Fruit fly (Drosophila melanogaster) whole organism, embryonic: ENCODE results near the gene papi.

Source experiments
- Asciz ChIP-seq: fragments of 200-800 bp; sonication (Bioruptor generic); optimal IDR thresholded peaks from 2 replicates; lab custom pipeline; 2017; ENCODE audit warnings: missing biosample characterization, mild to moderate bottlenecking, missing genetic modification characterization, missing genetic modification reagents
- C15 ChIP-seq: fragments of 200-800 bp; sonication (Bioruptor generic); IDR thresholded peaks from 3 replicates; pipeline ENCODE4 v1.3.6; 2022; ENCODE audit warnings: missing biosample characterization, missing genetic modification characterization
- CG10462 ChIP-seq: fragments of 200-800 bp; sonication (Bioruptor generic); optimal IDR thresholded peaks from 2 replicates; lab custom pipeline; 2016; ENCODE audit warnings: missing biosample characterization, missing genetic modification characterization
- CG12104 ChIP-seq: fragments of 200-800 bp; sonication (Bioruptor generic); optimal IDR thresholded peaks from 3 replicates; lab custom pipeline; 2016; ENCODE audit warnings: missing biosample characterization, missing genetic modification characterization
- CG12659 ChIP-seq: fragments of 200-800 bp; sonication (Bioruptor generic); optimal IDR thresholded peaks from 3 replicates; lab custom pipeline; 2017; ENCODE audit warnings: mild to moderate bottlenecking, missing biosample characterization, missing genetic modification reagents, missing genetic modification characterization
- CG14441 ChIP-seq: fragments of 200-800 bp; sonication (Bioruptor generic); IDR thresholded peaks from 2 replicates; pipeline ENCODE4 v1.3.6; 2022; ENCODE audit warnings: missing biosample characterization, missing genetic modification characterization
- CG16813 ChIP-seq: fragments of 200-800 bp; sonication (Bioruptor generic); IDR thresholded peaks from 3 replicates; pipeline ENCODE4 v1.3.6; 2022; ENCODE audit warnings: missing biosample characterization, missing genetic modification characterization; ENCODE audit not compliant: partially characterized antibody
- CG30431 ChIP-seq: fragments of 200-800 bp; sonication (Bioruptor generic); optimal IDR thresholded peaks from 2 replicates; lab custom pipeline; 2017; ENCODE audit warnings: missing biosample characterization, missing genetic modification characterization
- CG31224 ChIP-seq: fragments of 200-800 bp; sonication (Bioruptor generic); IDR thresholded peaks from 2 replicates; pipeline ENCODE4 v1.3.6; 2022; ENCODE audit warnings: missing biosample characterization, missing genetic modification characterization
- CG31365 ChIP-seq: fragments of 200-800 bp; sonication (Bioruptor generic); optimal IDR thresholded peaks from 2 replicates; lab custom pipeline; 2018; ENCODE audit warnings: missing biosample characterization, mild to moderate bottlenecking, missing genetic modification characterization
- CG3838 ChIP-seq: fragments of 200-800 bp; sonication (Bioruptor generic); optimal IDR thresholded peaks from 3 replicates; lab custom pipeline; 2016; ENCODE audit warnings: missing biosample characterization, missing genetic modification characterization
- CG3847 ChIP-seq: fragments of 200-800 bp; sonication (Bioruptor generic); IDR thresholded peaks from 2 replicates; pipeline ENCODE4 v1.3.6; 2022; ENCODE audit warnings: missing biosample characterization, missing genetic modification characterization
- CG4854 ChIP-seq: fragments of 200-800 bp; sonication (Bioruptor generic); optimal IDR thresholded peaks from 2 replicates; lab custom pipeline; 2016; ENCODE audit warnings: missing biosample characterization, missing genetic modification characterization, inconsistent platforms
- CG6854 ChIP-seq: fragments of 200-800 bp; sonication (Bioruptor generic); optimal IDR thresholded peaks from 3 replicates; lab custom pipeline; 2017; ENCODE audit warnings: missing biosample characterization, mild to moderate bottlenecking, missing genetic modification characterization
- CG7839 ChIP-seq: fragments of 200-800 bp; sonication (Bioruptor generic); optimal IDR thresholded peaks from 3 replicates; lab custom pipeline; 2018; ENCODE audit warnings: missing biosample characterization, mild to moderate bottlenecking, missing genetic modification characterization, moderate library complexity
- CG8281 ChIP-seq: fragments of 200-800 bp; sonication (Bioruptor generic); optimal IDR thresholded peaks from 2 replicates; lab custom pipeline; 2018; ENCODE audit warnings: missing biosample characterization, mild to moderate bottlenecking, missing genetic modification characterization, moderate library complexity
- CG9932 ChIP-seq: fragments of 200-800 bp; sonication (Bioruptor generic); IDR thresholded peaks from 2 replicates; pipeline ENCODE4 v1.3.6; 2022; ENCODE audit warnings: missing biosample characterization, missing genetic modification characterization
- D19B ChIP-seq: fragments of 200-800 bp; sonication (Bioruptor generic); optimal IDR thresholded peaks from 2 replicates; lab custom pipeline; 2017; ENCODE audit warnings: missing biosample characterization, mild to moderate bottlenecking, missing genetic modification characterization
- Dip3 ChIP-seq: fragments of 200-800 bp; sonication (Bioruptor generic); optimal IDR thresholded peaks from 3 replicates; lab custom pipeline; 2016; ENCODE audit warnings: missing biosample characterization, missing genetic modification characterization
- Dp ChIP-seq: fragments of 200-800 bp; sonication (Bioruptor generic); optimal IDR thresholded peaks from 2 replicates; lab custom pipeline; 2018; ENCODE audit warnings: missing biosample characterization, mild to moderate bottlenecking, missing genetic modification characterization, moderate library complexity
- Ets65A ChIP-seq: fragments of 200-800 bp; sonication (Bioruptor generic); peaks from one replicate; lab custom pipeline; 2016; ENCODE audit warnings: missing biosample characterization, missing genetic modification characterization
- Gsc ChIP-seq: fragments of 200-800 bp; sonication (Bioruptor generic); IDR thresholded peaks from 2 replicates; pipeline ENCODE4 v1.3.6; 2022; ENCODE audit warnings: missing biosample characterization, missing genetic modification characterization
- H2.0 ChIP-seq: fragments of 200-800 bp; sonication (Bioruptor generic); IDR thresholded peaks from 2 replicates; pipeline ENCODE4 v1.3.6; 2022; ENCODE audit warnings: missing biosample characterization, missing genetic modification characterization
- HmgD ChIP-seq: fragments of 200-800 bp; sonication (Bioruptor generic); optimal IDR thresholded peaks from 3 replicates; lab custom pipeline; 2016; ENCODE audit warnings: missing biosample characterization, missing genetic modification characterization
- Hmr ChIP-seq: fragments of 200-800 bp; sonication (Bioruptor generic); optimal IDR thresholded peaks from 3 replicates; lab custom pipeline; 2017; ENCODE audit warnings: mild to moderate bottlenecking, missing biosample characterization, missing genetic modification reagents, missing genetic modification characterization
- Hr51 ChIP-seq, 2 experiments: fragments of 200-800 bp; sonication (Bioruptor generic); optimal IDR thresholded peaks; 2 replicates in 1 of 2; 3 replicates in 1 of 2; lab custom pipeline; 2016 to 2018; ENCODE audit warnings: missing biosample characterization in 2 of 2, missing genetic modification characterization in 2 of 2, mild to moderate bottlenecking in 1 of 2, moderate library complexity in 1 of 2
- NK7.1 ChIP-seq: fragments of 200-800 bp; sonication (Bioruptor generic); optimal IDR thresholded peaks from 3 replicates; lab custom pipeline; 2016; ENCODE audit warnings: missing biosample characterization, missing genetic modification characterization
- Nf-YA ChIP-seq: fragments of 200-800 bp; sonication (Bioruptor generic); IDR thresholded peaks from 2 replicates; pipeline ENCODE4 v1.3.6; 2022; ENCODE audit warnings: missing biosample characterization, missing genetic modification characterization
- Pdp1 ChIP-seq, 2 experiments: fragments of 200-800 bp; sonication (Bioruptor generic); optimal IDR thresholded peaks; 3 replicates each; lab custom pipeline; 2016; ENCODE audit warnings: missing biosample characterization in 2 of 2, missing genetic modification characterization in 2 of 2, mild to moderate bottlenecking in 1 of 2, moderate library complexity in 1 of 2
- Sox100B ChIP-seq: fragments of 200-800 bp; sonication (Bioruptor generic); optimal IDR thresholded peaks from 3 replicates; lab custom pipeline; 2018; ENCODE audit warnings: missing biosample characterization, mild to moderate bottlenecking, missing genetic modification characterization
- Sox102F ChIP-seq: fragments of 200-800 bp; sonication (Bioruptor generic); optimal IDR thresholded peaks from 2 replicates; lab custom pipeline; 2018; ENCODE audit warnings: missing biosample characterization, mild to moderate bottlenecking, missing genetic modification characterization, moderate library complexity
- Spps ChIP-seq: fragments of 200-800 bp; sonication (Bioruptor generic); optimal IDR thresholded peaks from 2 replicates; lab custom pipeline; 2018; ENCODE audit warnings: missing biosample characterization, mild to moderate bottlenecking, missing genetic modification characterization
- Xrp1 ChIP-seq: fragments of 200-800 bp; sonication (Bioruptor generic); IDR thresholded peaks from 2 replicates; pipeline ENCODE4 v1.3.6; 2022; ENCODE audit warnings: missing biosample characterization, missing genetic modification characterization
- aop ChIP-seq: fragments of 200-800 bp; sonication (Bioruptor generic); IDR thresholded peaks from 2 replicates; pipeline ENCODE4 v1.3.6; 2022; ENCODE audit warnings: missing biosample characterization, missing genetic modification characterization
- corto ChIP-seq: fragments of 200-800 bp; sonication (Bioruptor generic); optimal IDR thresholded peaks from 2 replicates; lab custom pipeline; 2016; ENCODE audit warnings: missing biosample characterization, mild to moderate bottlenecking, missing genetic modification characterization, moderate library complexity
- dan ChIP-seq: fragments of 200-800 bp; sonication (Bioruptor generic); IDR thresholded peaks from 2 replicates; pipeline ENCODE4 v1.3.6; 2022; ENCODE audit warnings: missing biosample characterization, missing genetic modification characterization
- dysf ChIP-seq: fragments of 200-800 bp; sonication (Bioruptor generic); IDR thresholded peaks from 3 replicates; pipeline ENCODE4 v1.3.6; 2022; ENCODE audit warnings: missing biosample characterization, missing genetic modification characterization
- eyg ChIP-seq: fragments of 200-800 bp; sonication (Bioruptor generic); optimal IDR thresholded peaks from 3 replicates; lab custom pipeline; 2016; ENCODE audit warnings: missing biosample characterization, missing genetic modification characterization
- fd64A ChIP-seq: fragments of 200-800 bp; sonication (Bioruptor generic); optimal IDR thresholded peaks from 3 replicates; lab custom pipeline; 2018; ENCODE audit warnings: missing biosample characterization, mild to moderate bottlenecking, missing genetic modification characterization
- ftz-f1 ChIP-seq: fragments of 200-800 bp; sonication (Bioruptor generic); optimal IDR thresholded peaks from 2 replicates; lab custom pipeline; 2016; ENCODE audit warnings: missing biosample characterization, missing genetic modification characterization
- gce ChIP-seq: fragments of 200-800 bp; sonication (Bioruptor generic); IDR thresholded peaks from 3 replicates; pipeline ENCODE4 v1.3.6; 2022; ENCODE audit warnings: missing biosample characterization, missing genetic modification characterization
- gro ChIP-seq: fragments of 200-800 bp; sonication (Bioruptor generic); optimal IDR thresholded peaks from 2 replicates; lab custom pipeline; 2016; ENCODE audit warnings: missing biosample characterization, missing genetic modification characterization
- h ChIP-seq: fragments of >200 bp; optimal IDR thresholded peaks from 2 replicates; lab custom pipeline; 2017
- lov ChIP-seq, 2 experiments: fragments of 200-800 bp in 1 of 2; fragments of >200 bp in 1 of 2; sonication (Bioruptor generic) in 1 of 2; IDR thresholded peaks in 1 of 2; optimal IDR thresholded peaks in 1 of 2; 2 replicates in 1 of 2; 3 replicates in 1 of 2; pipeline versions ENCODE4 v1.3.6 to Lab custom; 2017 to 2022; ENCODE audit warnings: missing biosample characterization in 1 of 2, missing genetic modification characterization in 1 of 2
- mam ChIP-seq: fragments of 200-800 bp; sonication (Bioruptor generic); optimal IDR thresholded peaks from 3 replicates; lab custom pipeline; 2016; ENCODE audit warnings: missing biosample characterization, missing genetic modification characterization
- org-1 ChIP-seq: fragments of 200-800 bp; sonication (Bioruptor generic); optimal IDR thresholded peaks from 2 replicates; lab custom pipeline; 2017; ENCODE audit warnings: missing biosample characterization, missing genetic modification characterization
- row ChIP-seq: fragments of 200-800 bp; sonication (Bioruptor generic); IDR thresholded peaks from 3 replicates; pipeline ENCODE4 v1.3.6; 2022; ENCODE audit warnings: missing biosample characterization, missing genetic modification characterization
- schlank ChIP-seq: fragments of 200-800 bp; sonication (Bioruptor generic); optimal IDR thresholded peaks from 2 replicates; lab custom pipeline; 2018; ENCODE audit warnings: missing biosample characterization, mild to moderate bottlenecking, missing genetic modification characterization
- sim ChIP-seq: fragments of 200-800 bp; sonication (Bioruptor generic); IDR thresholded peaks from 2 replicates; pipeline ENCODE4 v1.3.6; 2022; ENCODE audit warnings: missing biosample characterization, missing genetic modification characterization
- trh ChIP-seq: fragments of 200-800 bp; sonication (Bioruptor generic); optimal IDR thresholded peaks from 2 replicates; lab custom pipeline; 2016; ENCODE audit warnings: missing biosample characterization, missing genetic modification characterization
- zen ChIP-seq: fragments of 200-800 bp; sonication (Bioruptor generic); optimal IDR thresholded peaks from 3 replicates; lab custom pipeline; 2018; ENCODE audit warnings: missing biosample characterization, mild to moderate bottlenecking, missing genetic modification characterization, moderate library complexity

Gene papi

dm6 chr2L:2180120-2180539 is 40.4 kb upstream of the papi start (continued):
- TF ChIP-seq CG3838 (GFP tag; lab: Kevin White, UChicago) (peak; percentile 73), schlank (tag; lab: Kevin White, UChicago) (peak; percentile 42), corto (GFP tag; lab: Kevin White, UChicago) (no peak), H2.0 (GFP tag; lab: Robert Waterston, UW) (peak; percentile 87), zen (peak; percentile 93), row (GFP tag; lab: Robert Waterston, UW) (peak; percentile 87), dysf (GFP tag; lab: Robert Waterston, UW) (peak; percentile 91), eyg (GFP tag; lab: Kevin White, UChicago) (peak; percentile 67), Hmr (GFP tag; lab: Kevin White, UChicago) (peak; percentile 82), CG31224 (peak; percentile 79), CG3847 (GFP tag; lab: Robert Waterston, UW) (peak; percentile 81), gro (GFP tag; lab: Kevin White, UChicago) (peak; percentile 50), Gsc (GFP tag; lab: Robert Waterston, UW) (no peak; the same call in 1 of the 2 replicates), CG14441 (GFP tag; lab: Robert Waterston, UW) (peak; percentile 85), fd64A (peak; percentile 82), CG8281 (tag; lab: Kevin White, UChicago) (peak; percentile 72), aop (peak; percentile 93), Asciz (GFP tag; lab: Kevin White, UChicago) (peak; percentile 92), Nf-YA (GFP tag; lab: Robert Waterston, UW) (peak; percentile 81), Dp (GFP tag; lab: Kevin White, UChicago) (no peak), CG9932 (GFP tag; lab: Robert Waterston, UW) (peak; percentile 73), Xrp1 (GFP tag; lab: Robert Waterston, UW) (peak; percentile 94), dan (GFP tag; lab: Robert Waterston, UW) (peak; percentile 56; the same call in 1 of the 2 replicates), gce (GFP tag; lab: Robert Waterston, UW) (peak; percentile 89), CG16813 (GFP tag; lab: Robert Waterston, UW) (no peak), org-1 (GFP tag; lab: Kevin White, UChicago) (peak; percentile 76), HmgD (GFP tag; lab: Kevin White, UChicago) (no peak), Pdp1 (GFP tag; optimal IDR thresholded peaks at IDR 0.05; lab: Kevin White, UChicago) (peak; percentile 78 to 83), Hr51 (GFP tag; optimal IDR thresholded peaks at IDR 0.05; lab: Kevin White, UChicago) (peak; percentile 64 to 94), CG12104 (GFP tag; lab: Kevin White, UChicago) (peak; percentile 74), Dip3 (peak; percentile 66), CG7839 (tag; lab: Kevin White, UChicago) (peak; percentile 93), CG10462 (GFP tag; lab: Kevin White, UChicago) (peak; percentile 54), C15 (0 out of 3 replicates have a peak, but pooled peaks have one; percentile 59), CG12659 (GFP tag; lab: Kevin White, UChicago) (peak; percentile 72), CG30431 (GFP tag; lab: Kevin White, UChicago) (peak; percentile 78), CG4854 (GFP tag; lab: Kevin White, UChicago) (peak; percentile 80), Sox100B (GFP tag; lab: Kevin White, UChicago) (peak; percentile 89), D19B (GFP tag; lab: Kevin White, UChicago) (peak; percentile 21), h (lab: Kevin White, UChicago) (no peak), lov (optimal IDR thresholded peaks at IDR 0.05; lab: Kevin White, UChicago) (no peak), lov (GFP tag; IDR thresholded peaks at IDR 0.05; lab: Robert Waterston, UW) (peak; percentile 89), Spps (tag; lab: Kevin White, UChicago) (peak; percentile 91), sim (GFP tag; lab: Robert Waterston, UW) (peak; percentile 76), mam (GFP tag; lab: Kevin White, UChicago) (peak; percentile 61), CG6854 (GFP tag; lab: Kevin White, UChicago) (peak; percentile 79), CG31365 (tag; lab: Kevin White, UChicago) (peak; percentile 63), NK7.1 (GFP tag; lab: Kevin White, UChicago) (peak; percentile 61), trh (GFP tag; lab: Kevin White, UChicago) (peak; percentile 72), Ets65A (GFP tag; lab: Kevin White, UChicago) (peak; percentile 98), ftz-f1 (peak; percentile 10), Sox102F (GFP tag; lab: Kevin White, UChicago) (peak; percentile 96)
